Fruit fly (Drosophila melanogaster): ENCODE results near the gene Vps53.

- no peak for TF ChIP-seq Myc (optimal IDR thresholded peaks at IDR 0.05)
- no peak for TF ChIP-seq CrebA (GFP tag; optimal IDR thresholded peaks at IDR 0.05; ENCODE audit: borderline replicate concordance)
- no peak for TF ChIP-seq Vsx2 (GFP tag; optimal IDR thresholded peaks at IDR 0.05; ENCODE audit: partially characterized antibody)
These were observed 35.1 kb downstream of the Vps53 start for dm6 chr2L:4350683-4351324.
